Worm (Caenorhabditis elegans): ENCODE results near the gene Y47D7A.12.

Gene Y47D7A.12

DNA sequence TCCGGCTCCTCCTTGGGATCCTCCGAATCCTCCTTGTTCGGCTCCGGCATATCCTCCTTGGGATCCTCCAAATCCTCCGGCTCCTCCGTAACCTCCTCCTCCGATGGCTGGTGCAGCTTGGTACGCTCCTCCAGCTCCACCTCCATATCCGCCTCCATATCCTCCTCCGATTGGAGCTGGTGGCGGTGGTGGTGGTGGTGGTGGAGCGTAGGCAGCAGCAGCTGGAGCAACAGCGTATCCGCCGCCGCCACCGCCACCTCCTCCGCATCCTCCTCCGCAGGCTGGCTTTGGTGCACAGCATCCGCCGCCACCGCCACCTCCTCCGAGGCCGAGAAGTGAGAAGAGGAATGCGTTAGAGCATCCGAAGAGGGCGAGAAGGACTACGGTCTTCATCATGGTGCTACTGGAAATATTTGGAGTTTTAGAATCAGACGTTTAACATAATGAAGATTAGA is 3.3 kb upstream of the Y47D7A.12 start, which contains the start of gene Y47D7A.15:
Y47D7A.15 (minus strand) TSS at position 405 of the 455 bp plus-strand sequence.
- TF ChIP-seq flt-1 (GFP tag; IDR thresholded peaks at IDR 0.05) = 0 out of 2 replicates have a peak, but pooled peaks have one; percentile 39
- no peak for TF ChIP-seq cog-1 (tag; optimal IDR thresholded peaks at IDR 0.05)

DNA sequence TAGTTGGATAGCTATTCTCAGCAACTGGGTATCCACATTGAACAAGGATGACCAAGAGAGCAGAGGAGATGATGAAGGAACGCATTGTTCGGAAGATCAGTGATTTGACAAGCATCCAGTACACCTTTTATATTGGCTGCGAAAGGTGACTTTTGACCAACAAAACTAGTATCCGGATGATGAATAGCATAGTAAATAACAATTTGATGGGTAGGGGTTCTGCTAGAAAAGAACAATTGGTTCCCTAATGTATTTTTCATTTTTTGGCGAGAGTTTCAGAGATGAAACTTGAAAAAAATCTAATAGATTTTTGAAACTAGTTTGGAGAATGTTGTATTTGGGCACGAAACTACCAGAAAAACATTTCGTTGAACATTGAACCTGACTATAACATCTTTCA is 1.3 kb downstream of the Y47D7A.12 start, which contains the start of gene Y47D7A.11:
Y47D7A.11 (minus strand) TSS at position 101 of the 400 bp plus-strand sequence.
- TF ChIP-seq ztf-29 (GFP tag; IDR thresholded peaks at IDR 0.05) = no peak
- no peak for TF ChIP-seq flt-1 (GFP tag; IDR thresholded peaks at IDR 0.05)
- TF ChIP-seq tab-1 (GFP tag; IDR thresholded peaks at IDR 0.05) = no peak
- no peak for TF ChIP-seq T22C8.4 (GFP tag; IDR thresholded peaks at IDR 0.05)
- no peak for TF ChIP-seq med-1 (GFP tag; optimal IDR thresholded peaks at IDR 0.05; ENCODE audit: insufficient read depth)
- no peak for TF ChIP-seq ztf-23 (GFP tag; IDR thresholded peaks at IDR 0.05)
- TF ChIP-seq ref-1 (GFP tag; conservative IDR thresholded peaks at IDR 0.05) = no peak
- no peak for TF ChIP-seq cog-1 (tag; optimal IDR thresholded peaks at IDR 0.05)

DNA sequence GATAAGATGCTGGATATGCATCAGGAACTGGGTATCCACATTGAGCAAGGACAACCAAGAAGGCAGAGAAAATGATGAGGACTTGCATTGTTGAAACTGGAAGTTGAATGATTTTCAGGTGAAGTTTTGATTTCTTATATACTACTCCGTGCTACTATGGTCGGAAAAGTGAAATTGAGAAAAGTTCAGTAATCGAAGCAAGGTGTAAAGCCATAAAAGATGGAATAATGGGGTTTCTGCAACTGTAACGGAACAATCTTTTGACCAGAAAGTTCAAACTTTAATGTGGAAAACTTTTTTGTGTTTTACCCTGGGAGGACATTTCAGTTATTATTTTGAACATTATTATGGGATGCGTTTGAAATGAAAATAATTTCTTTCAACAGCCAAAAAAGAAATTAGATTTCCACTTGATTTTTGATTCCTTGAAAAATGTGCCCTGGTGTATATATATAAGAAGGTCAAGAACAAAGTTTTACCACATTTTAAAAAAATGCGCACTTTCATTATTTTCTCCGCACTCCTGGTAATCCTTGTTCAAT is 5.5 kb downstream of the Y47D7A.12 start, which contains the start of the genes Y47D7A.9 and Y47D7A.19:
Y47D7A.9 (minus strand) TSS at position 101 of the 542 bp plus-strand sequence.
Y47D7A.19 (plus strand) TSS at position 492 of the 542 bp plus-strand sequence.
- no peak for TF ChIP-seq ztf-23 (GFP tag; IDR thresholded peaks at IDR 0.05)

DNA sequence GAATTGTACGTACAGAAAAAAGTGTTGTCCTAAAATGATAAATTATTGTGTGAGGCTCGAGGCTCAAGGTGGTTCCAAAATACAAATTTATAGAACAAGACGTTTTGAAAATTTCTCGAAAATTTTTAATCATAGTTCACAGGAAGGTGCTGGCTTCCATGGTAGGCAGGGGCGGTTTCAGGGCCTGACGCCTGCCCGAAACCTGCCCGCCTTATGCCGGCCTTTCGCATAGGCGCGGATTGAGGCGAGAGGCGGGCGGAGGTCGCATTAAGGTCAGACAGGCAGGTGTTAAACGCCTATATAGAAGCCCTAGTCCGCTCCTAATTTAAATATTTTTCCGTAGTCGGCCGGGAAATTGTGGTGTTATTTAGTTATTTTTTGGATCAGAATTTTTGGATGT is 6.4 kb downstream of the Y47D7A.12 start:
- TF ChIP-seq klf-2 (GFP tag; conservative IDR thresholded peaks at IDR 0.05) = no peak
- no peak for TF ChIP-seq ztf-23 (GFP tag; IDR thresholded peaks at IDR 0.05)
- TF ChIP-seq ref-1 (GFP tag; conservative IDR thresholded peaks at IDR 0.05) = no peak
- TF ChIP-seq ztf-29 (GFP tag; IDR thresholded peaks at IDR 0.05) = no peak
- TF ChIP-seq tab-1 (GFP tag; IDR thresholded peaks at IDR 0.05) = no peak
- no peak for TF ChIP-seq cog-1 (tag; optimal IDR thresholded peaks at IDR 0.05)
- no peak for TF ChIP-seq med-1 (GFP tag; optimal IDR thresholded peaks at IDR 0.05; ENCODE audit: insufficient read depth)
- no peak for TF ChIP-seq flt-1 (GFP tag; IDR thresholded peaks at IDR 0.05)
- TF ChIP-seq T22C8.4 (GFP tag; IDR thresholded peaks at IDR 0.05) = no peak

DNA sequence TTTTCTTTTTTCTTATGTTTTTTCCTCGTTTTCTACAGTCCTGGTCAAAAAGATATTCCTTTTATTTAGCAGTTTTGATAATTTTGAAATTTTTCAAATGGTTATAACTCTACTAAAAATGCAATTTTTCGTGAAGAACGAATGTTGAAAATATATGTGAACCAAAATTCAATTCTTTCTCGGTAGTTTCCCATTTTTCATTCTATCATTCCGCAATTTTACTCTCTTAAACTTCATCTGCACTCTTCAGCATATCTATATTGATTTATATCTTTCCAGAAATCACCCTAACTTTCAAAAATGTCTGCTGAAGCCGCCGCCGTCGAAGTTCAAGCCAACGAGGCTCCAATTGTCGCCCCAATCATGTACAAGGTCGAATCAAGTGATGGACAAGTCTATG is 7.3 kb downstream of the Y47D7A.12 start, which contains the start of gene skr-7:
skr-7 (plus strand) TSS at position 301 of the 400 bp plus-strand sequence.
- TF ChIP-seq flt-1 (GFP tag; IDR thresholded peaks at IDR 0.05) = no peak
- TF ChIP-seq klf-2 (GFP tag; conservative IDR thresholded peaks at IDR 0.05) = no peak
- TF ChIP-seq ztf-23 (GFP tag; IDR thresholded peaks at IDR 0.05) = no peak
- TF ChIP-seq cog-1 (tag; optimal IDR thresholded peaks at IDR 0.05) = no peak
- TF ChIP-seq tab-1 (GFP tag; IDR thresholded peaks at IDR 0.05) = no peak
- no peak for TF ChIP-seq ref-1 (GFP tag; conservative IDR thresholded peaks at IDR 0.05)
- TF ChIP-seq T22C8.4 (GFP tag; IDR thresholded peaks at IDR 0.05) = no peak
- no peak for TF ChIP-seq ztf-29 (GFP tag; IDR thresholded peaks at IDR 0.05)
- TF ChIP-seq med-1 (GFP tag; optimal IDR thresholded peaks at IDR 0.05; ENCODE audit: insufficient read depth) = no peak

DNA sequence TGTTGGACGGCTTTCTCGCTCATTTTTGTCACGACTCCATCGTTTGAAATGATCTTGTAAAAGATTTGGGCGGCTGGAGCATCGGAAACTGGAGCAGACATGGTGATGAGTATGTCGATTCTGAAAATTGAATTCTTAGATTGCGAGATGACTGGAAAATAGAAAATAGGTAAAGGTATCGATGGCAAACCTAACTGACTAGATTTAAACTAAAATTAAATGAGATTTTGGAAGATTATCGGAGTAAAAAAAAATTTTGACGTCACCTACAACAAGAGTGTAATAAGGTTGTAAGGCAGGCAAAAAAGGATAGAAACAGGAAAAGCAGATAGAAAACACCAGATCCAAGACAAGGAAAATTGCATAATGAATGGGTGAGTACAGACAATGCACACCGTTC is 8.0 kb downstream of the Y47D7A.12 start, which contains the start of gene skr-14:
skr-14 (minus strand) TSS at position 101 of the 400 bp plus-strand sequence.
- no peak for TF ChIP-seq ref-1 (GFP tag; conservative IDR thresholded peaks at IDR 0.05)

DNA sequence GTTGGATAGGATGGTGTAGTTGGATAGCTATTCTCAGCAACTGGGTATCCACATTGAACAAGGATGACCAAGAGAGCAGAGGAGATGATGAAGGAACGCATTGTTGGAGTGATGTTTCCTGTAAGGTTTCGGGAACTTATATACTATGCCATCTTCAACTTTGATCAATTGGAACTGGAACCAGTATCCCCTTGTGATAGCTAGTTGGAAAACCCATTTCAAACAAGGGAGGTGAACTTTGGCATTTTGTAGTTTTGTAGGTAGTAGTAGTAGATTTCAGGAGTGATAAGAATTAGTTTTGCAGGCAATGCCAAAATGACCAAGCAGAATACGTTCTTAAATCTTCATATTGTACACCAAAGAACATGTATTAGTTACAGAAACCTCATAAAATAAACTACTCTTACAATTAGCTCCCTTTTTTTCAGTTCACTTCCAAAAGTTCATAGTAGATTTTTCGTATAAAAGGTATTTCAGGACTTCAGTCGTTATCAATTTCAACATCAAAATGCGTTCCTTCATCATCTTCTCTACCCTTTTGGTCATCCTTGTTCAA is 9.6 kb downstream of the Y47D7A.12 start, which contains the start of the genes Y47D7A.7 and Y47D7A.2:
Y47D7A.7 (minus strand) TSS at position 101 of the 556 bp plus-strand sequence.
Y47D7A.2 (plus strand) TSS at position 506 of the 556 bp plus-strand sequence.
- TF ChIP-seq flt-1 (GFP tag; IDR thresholded peaks at IDR 0.05) (no peak), tab-1 (GFP tag; IDR thresholded peaks at IDR 0.05) (no peak), ref-1 (GFP tag; conservative IDR thresholded peaks at IDR 0.05) (no peak), ztf-23 (GFP tag; IDR thresholded peaks at IDR 0.05) (no peak), T22C8.4 (GFP tag; IDR thresholded peaks at IDR 0.05) (no peak), med-1 (GFP tag; optimal IDR thresholded peaks at IDR 0.05; ENCODE audit: insufficient read depth) (no peak), klf-2 (GFP tag; conservative IDR thresholded peaks at IDR 0.05) (no peak), cog-1 (tag; optimal IDR thresholded peaks at IDR 0.05) (no peak), ztf-29 (GFP tag; IDR thresholded peaks at IDR 0.05) (no peak)

DNA sequence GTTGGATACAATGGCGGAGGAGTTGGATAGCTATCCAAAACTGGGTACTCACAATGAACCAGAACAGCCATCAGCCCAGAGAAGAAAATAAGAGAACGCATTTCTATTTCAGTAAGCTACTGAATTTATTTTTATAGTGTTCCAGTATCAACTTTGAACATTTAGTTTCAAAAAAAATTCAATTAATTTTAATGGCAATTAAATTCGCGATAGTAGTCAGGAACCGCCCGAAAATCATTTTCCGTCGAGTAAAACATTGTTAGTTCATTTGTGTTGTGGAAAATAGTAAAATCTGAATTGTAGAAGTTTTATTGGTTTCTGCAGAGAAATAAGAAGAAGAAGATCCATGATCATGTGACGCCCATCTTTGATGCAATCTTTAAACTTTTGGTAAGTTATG is 11.4 kb downstream of the Y47D7A.12 start, which contains the start of gene Y47D7A.6:
Y47D7A.6 (minus strand) TSS at position 101 of the 400 bp plus-strand sequence.
- no peak for TF ChIP-seq flt-1 (GFP tag; IDR thresholded peaks at IDR 0.05)
- no peak for TF ChIP-seq ztf-29 (GFP tag; IDR thresholded peaks at IDR 0.05)
- TF ChIP-seq cog-1 (tag; optimal IDR thresholded peaks at IDR 0.05) = no peak
- no peak for TF ChIP-seq ref-1 (GFP tag; conservative IDR thresholded peaks at IDR 0.05)
- TF ChIP-seq klf-2 (GFP tag; conservative IDR thresholded peaks at IDR 0.05) = no peak
- TF ChIP-seq T22C8.4 (GFP tag; IDR thresholded peaks at IDR 0.05) = no peak
- no peak for TF ChIP-seq med-1 (GFP tag; optimal IDR thresholded peaks at IDR 0.05; ENCODE audit: insufficient read depth)
- TF ChIP-seq tab-1 (GFP tag; IDR thresholded peaks at IDR 0.05) = no peak
- no peak for TF ChIP-seq ztf-23 (GFP tag; IDR thresholded peaks at IDR 0.05)

DNA sequence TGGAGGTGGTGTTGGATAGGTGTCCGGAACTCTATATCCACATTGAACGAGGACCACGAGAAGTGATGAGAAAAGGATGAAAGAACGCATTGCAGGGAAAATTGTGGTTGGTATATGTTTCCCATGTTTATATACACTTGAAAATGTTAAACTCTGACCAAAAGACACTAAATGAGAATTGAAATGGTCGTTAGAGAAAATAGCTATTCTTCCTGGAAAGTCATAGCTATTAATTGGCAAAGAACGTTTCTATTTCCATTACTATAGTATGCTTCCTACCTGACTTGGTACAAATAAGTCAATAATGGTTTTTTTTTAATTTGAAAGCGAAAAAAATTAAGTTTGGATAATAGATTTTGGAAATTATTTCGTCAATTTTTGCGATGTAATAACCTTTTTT is 12.8 kb downstream of the Y47D7A.12 start, which contains the start of gene Y47D7A.18:
Y47D7A.18 (minus strand) TSS at position 101 of the 400 bp plus-strand sequence.
- TF ChIP-seq flt-1 (GFP tag; IDR thresholded peaks at IDR 0.05) = no peak
- no peak for TF ChIP-seq T22C8.4 (GFP tag; IDR thresholded peaks at IDR 0.05)
- TF ChIP-seq ref-1 (GFP tag; conservative IDR thresholded peaks at IDR 0.05) = no peak
- TF ChIP-seq klf-2 (GFP tag; conservative IDR thresholded peaks at IDR 0.05) = no peak
- no peak for TF ChIP-seq ztf-29 (GFP tag; IDR thresholded peaks at IDR 0.05)
- no peak for TF ChIP-seq tab-1 (GFP tag; IDR thresholded peaks at IDR 0.05)
- no peak for TF ChIP-seq cog-1 (tag; optimal IDR thresholded peaks at IDR 0.05)
- TF ChIP-seq ztf-23 (GFP tag; IDR thresholded peaks at IDR 0.05) = no peak
- TF ChIP-seq med-1 (GFP tag; optimal IDR thresholded peaks at IDR 0.05; ENCODE audit: insufficient read depth) = no peak

DNA sequence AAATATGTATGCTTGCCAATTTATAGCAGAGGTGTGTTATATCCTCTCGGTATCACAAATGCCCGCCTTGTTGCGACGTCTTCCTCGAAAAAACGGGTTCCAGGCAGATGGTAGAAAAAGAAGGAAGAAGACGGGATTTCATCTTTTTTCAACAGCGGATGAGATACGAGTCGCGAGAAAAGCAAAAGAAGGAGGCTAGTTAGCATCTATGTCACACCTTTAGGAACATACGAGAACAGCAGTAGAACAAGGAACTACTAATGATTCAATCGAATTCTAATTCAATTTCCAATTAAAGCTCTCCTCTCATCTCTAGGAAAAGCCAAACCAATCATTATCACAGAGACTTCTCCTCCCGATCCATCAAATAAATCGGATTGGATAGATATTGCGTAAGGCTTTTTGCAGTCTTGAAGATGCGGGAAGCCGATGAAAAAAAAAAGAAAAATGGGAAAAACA is 14.8 kb downstream of the Y47D7A.12 start, which contains the start of gene grl-5:
grl-5 (minus strand) TSS at position 51 of the 459 bp plus-strand sequence.
- TF ChIP-seq klf-2 (GFP tag; conservative IDR thresholded peaks at IDR 0.05) (no peak), cog-1 (tag; optimal IDR thresholded peaks at IDR 0.05) (no peak), flt-1 (GFP tag; IDR thresholded peaks at IDR 0.05) (no peak), ref-1 (GFP tag; conservative IDR thresholded peaks at IDR 0.05) (no peak), ztf-29 (GFP tag; IDR thresholded peaks at IDR 0.05) (no peak), tab-1 (GFP tag; IDR thresholded peaks at IDR 0.05) (no peak), ztf-23 (GFP tag; IDR thresholded peaks at IDR 0.05) (no peak), med-1 (GFP tag; optimal IDR thresholded peaks at IDR 0.05; ENCODE audit: insufficient read depth) (no peak), T22C8.4 (GFP tag; IDR thresholded peaks at IDR 0.05) (no peak)

Measured in whole organism, midembryonic.